Worm (Caenorhabditis elegans) whole organism, mixed stage, embryonic: ENCODE data around the gene rnp-7.

Source experiments
- M03D4.4 ChIP-seq: sonication (generic microtip); optimal IDR thresholded peaks from 2 replicates; lab custom pipeline; 2017; ENCODE audit warnings: mild to moderate bottlenecking, missing genetic modification characterization, missing compliant biosample characterization
- bed-3 ChIP-seq: fragments of 200-800 bp; sonication (Bioruptor generic); optimal IDR thresholded peaks from 3 replicates; lab custom pipeline; 2018; ENCODE audit warnings: mild to moderate bottlenecking, missing genetic modification characterization, moderate library complexity, missing compliant biosample characterization
- blmp-1 ChIP-seq: fragments of 150-350 bp; optimal IDR thresholded peaks from 2 replicates; lab custom pipeline; 2014; ENCODE audit warnings: missing biosample characterization, missing genetic modification characterization
- ceh-39 ChIP-seq: fragments of 150-350 bp; optimal IDR thresholded peaks from 2 replicates; lab custom pipeline; 2014; ENCODE audit warnings: missing biosample characterization, missing genetic modification characterization
- ceh-43 ChIP-seq: fragments of 200-800 bp; sonication (Bioruptor generic); optimal IDR thresholded peaks from 2 replicates; lab custom pipeline; 2018; ENCODE audit warnings: mild to moderate bottlenecking, missing genetic modification characterization, moderate library complexity, missing compliant biosample characterization
- ceh-83 ChIP-seq: fragments of 200-800 bp; sonication (Bioruptor generic); optimal IDR thresholded peaks from 2 replicates; lab custom pipeline; 2018; ENCODE audit warnings: mild to moderate bottlenecking, missing genetic modification characterization, missing compliant biosample characterization
- ces-1 ChIP-seq: fragments of 150-350 bp; optimal IDR thresholded peaks from 2 replicates; lab custom pipeline; 2014; ENCODE audit warnings: missing biosample characterization, missing genetic modification reagents, missing genetic modification characterization
- cnd-1 ChIP-seq: fragments of 200-800 bp; sonication (Bioruptor generic); optimal IDR thresholded peaks from 2 replicates; lab custom pipeline; 2018; ENCODE audit warnings: mild to moderate bottlenecking, missing genetic modification characterization, missing compliant biosample characterization
- drap-1 ChIP-seq: fragments of 200-800 bp; sonication (Bioruptor generic); optimal IDR thresholded peaks from 3 replicates; lab custom pipeline; 2018; ENCODE audit warnings: mild to moderate bottlenecking, missing genetic modification characterization, missing compliant biosample characterization
- elt-1 ChIP-seq: sonication (generic microtip); optimal IDR thresholded peaks from 2 replicates; lab custom pipeline; 2017; ENCODE audit warnings: missing genetic modification characterization, mild to moderate bottlenecking, missing compliant biosample characterization, antibody characterized with exemption, moderate library complexity, borderline replicate concordance; ENCODE audit not compliant: insufficient read depth
- elt-3 ChIP-seq: fragments of 150-350 bp; optimal IDR thresholded peaks from 2 replicates; lab custom pipeline; 2014; ENCODE audit warnings: missing biosample characterization, missing genetic modification characterization
- flh-1 ChIP-seq: fragments of 200-800 bp; sonication (Bioruptor generic); optimal IDR thresholded peaks from 2 replicates; lab custom pipeline; 2018; ENCODE audit warnings: mild to moderate bottlenecking, missing genetic modification characterization, moderate library complexity, missing compliant biosample characterization
- ham-2 ChIP-seq: fragments of 200-800 bp; sonication (Bioruptor generic); optimal IDR thresholded peaks from 2 replicates; lab custom pipeline; 2018; ENCODE audit warnings: mild to moderate bottlenecking, missing genetic modification characterization, missing compliant biosample characterization
- hlh-1 ChIP-seq: fragments of 150-350 bp; optimal IDR thresholded peaks from 2 replicates; lab custom pipeline; 2014; ENCODE audit warnings: missing biosample characterization, missing genetic modification reagents, missing genetic modification characterization
- lin-13 ChIP-seq: fragments of 150-350 bp; optimal IDR thresholded peaks from 2 replicates; lab custom pipeline; 2014; ENCODE audit warnings: missing biosample characterization, missing genetic modification characterization
- lsy-2 ChIP-seq: fragments of 150-350 bp; optimal IDR thresholded peaks from 2 replicates; lab custom pipeline; 2014; ENCODE audit warnings: missing biosample characterization, missing genetic modification characterization
- mab-5 ChIP-seq: fragments of 150-350 bp; optimal IDR thresholded peaks from 2 replicates; lab custom pipeline; 2014; ENCODE audit warnings: missing biosample characterization, missing genetic modification characterization
- mep-1 ChIP-seq: fragments of 150-350 bp; optimal IDR thresholded peaks from 2 replicates; lab custom pipeline; 2017; ENCODE audit warnings: missing biosample characterization, missing genetic modification reagents, missing genetic modification characterization, inconsistent platforms
- mls-2 ChIP-seq: sonication (generic microtip); optimal IDR thresholded peaks from 2 replicates; lab custom pipeline; 2016; ENCODE audit warnings: mild to moderate bottlenecking, missing genetic modification characterization, moderate library complexity, missing compliant biosample characterization
- nhr-12 ChIP-seq: fragments of 150-350 bp; optimal IDR thresholded peaks from 2 replicates; lab custom pipeline; 2014; ENCODE audit warnings: missing biosample characterization, missing genetic modification characterization
- nhr-2 ChIP-seq: fragments of 150-350 bp; optimal IDR thresholded peaks from 2 replicates; lab custom pipeline; 2014; ENCODE audit warnings: missing biosample characterization, missing genetic modification characterization
- nhr-237 ChIP-seq: fragments of 150-350 bp; optimal IDR thresholded peaks from 2 replicates; lab custom pipeline; 2014; ENCODE audit warnings: missing biosample characterization, missing genetic modification characterization
- nhr-28 ChIP-seq: fragments of 150-350 bp; optimal IDR thresholded peaks from 2 replicates; lab custom pipeline; 2014; ENCODE audit warnings: missing biosample characterization, missing genetic modification characterization
- nhr-76 ChIP-seq: sonication (generic microtip); optimal IDR thresholded peaks from 2 replicates; lab custom pipeline; 2017; ENCODE audit warnings: missing biosample characterization, missing genetic modification characterization
- pha-4 ChIP-seq: fragments of 150-350 bp; optimal IDR thresholded peaks from 2 replicates; lab custom pipeline; 2018; ENCODE audit warnings: missing biosample characterization, missing genetic modification reagents, missing genetic modification characterization
- sem-2 ChIP-seq: fragments of 200-800 bp; sonication (Bioruptor generic); optimal IDR thresholded peaks from 2 replicates; lab custom pipeline; 2018; ENCODE audit warnings: mild to moderate bottlenecking, missing genetic modification characterization, missing compliant biosample characterization
- sptf-1 ChIP-seq: sonication (generic microtip); optimal IDR thresholded peaks from 2 replicates; lab custom pipeline; 2017; ENCODE audit warnings: mild to moderate bottlenecking, missing genetic modification characterization, moderate library complexity, missing compliant biosample characterization
- tbx-8 ChIP-seq: fragments of 200-800 bp; sonication (Bioruptor generic); optimal IDR thresholded peaks from 2 replicates; lab custom pipeline; 2018; ENCODE audit warnings: mild to moderate bottlenecking, missing genetic modification characterization, moderate library complexity, missing compliant biosample characterization
- unc-120 ChIP-seq: sonication (generic microtip); optimal IDR thresholded peaks from 2 replicates; lab custom pipeline; 2017; ENCODE audit warnings: missing genetic modification characterization, missing compliant biosample characterization; ENCODE audit not compliant: poor library complexity, severe bottlenecking
- unc-39 ChIP-seq: fragments of 150-350 bp; optimal IDR thresholded peaks from 2 replicates; lab custom pipeline; 2014; ENCODE audit warnings: missing biosample characterization, missing genetic modification characterization
- unc-62 ChIP-seq: fragments of 150-350 bp; optimal IDR thresholded peaks from 2 replicates; lab custom pipeline; 2014; ENCODE audit warnings: missing biosample characterization, missing genetic modification reagents, missing genetic modification characterization
- zip-8 ChIP-seq: fragments of 150-350 bp; optimal IDR thresholded peaks from 2 replicates; lab custom pipeline; 2014; ENCODE audit warnings: missing biosample characterization, missing genetic modification characterization
- ztf-11 ChIP-seq: fragments of 150-350 bp; optimal IDR thresholded peaks from 2 replicates; lab custom pipeline; 2014; ENCODE audit warnings: missing biosample characterization, missing genetic modification characterization

rnp-7 gene

DNA sequence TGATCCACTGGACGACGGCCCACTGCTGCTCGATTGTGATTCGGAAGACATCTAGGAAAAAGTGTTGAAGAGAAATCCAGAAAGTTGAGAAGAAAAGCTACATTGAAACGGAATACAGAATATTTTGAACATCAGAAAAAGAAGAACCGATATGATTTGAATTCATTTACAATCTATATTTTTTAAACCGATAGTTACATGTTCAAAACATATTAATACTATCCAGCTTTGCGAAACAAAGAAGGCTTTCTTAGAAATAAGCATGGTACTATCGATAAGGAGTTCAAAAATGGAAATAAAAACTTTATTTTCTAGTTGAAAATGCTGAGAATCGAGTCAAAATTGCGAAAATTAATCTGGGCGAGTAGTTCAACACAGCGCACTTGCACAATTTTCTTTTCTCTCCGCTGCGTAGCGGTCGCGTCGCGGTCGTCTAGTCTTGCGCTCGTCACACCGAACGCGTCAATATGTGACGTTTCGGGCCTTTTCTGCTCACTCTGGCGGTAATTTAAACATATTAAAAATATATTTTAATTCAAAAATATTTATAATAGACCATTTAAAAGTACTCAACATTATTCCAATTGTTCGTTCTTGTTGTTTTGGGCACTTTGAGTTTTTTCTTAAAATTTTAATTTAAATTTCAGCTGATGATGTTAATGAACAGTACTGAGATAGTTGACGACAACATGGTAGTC is 1.3 kb upstream of the rnp-7 start, which contains the start of the genes syf-2 and K04G7.1 (continued):
- TF ChIP-seq mls-2 (tag; lab: Kevin White, UChicago) (peak; percentile 9), nhr-28 (tag; lab: Kevin White, UChicago) (no peak), hlh-1 (tag; lab: Kevin White, UChicago) (peak; percentile 69), elt-1 (no peak)

ce11 chrIII:7159246-7159645 is 1.7 kb downstream of the rnp-7 start:
- TF ChIP-seq unc-62 (GFP tag; lab: Kevin White, UChicago) (no peak), nhr-12 (tag; lab: Kevin White, UChicago) (no peak), sem-2 (GFP tag; lab: Kevin White, UChicago) (no peak), unc-120 (tag; lab: Kevin White, UChicago) (no peak), ceh-83 (GFP tag; lab: Kevin White, UChicago) (no peak), bed-3 (GFP tag; lab: Kevin White, UChicago) (no peak)

DNA sequence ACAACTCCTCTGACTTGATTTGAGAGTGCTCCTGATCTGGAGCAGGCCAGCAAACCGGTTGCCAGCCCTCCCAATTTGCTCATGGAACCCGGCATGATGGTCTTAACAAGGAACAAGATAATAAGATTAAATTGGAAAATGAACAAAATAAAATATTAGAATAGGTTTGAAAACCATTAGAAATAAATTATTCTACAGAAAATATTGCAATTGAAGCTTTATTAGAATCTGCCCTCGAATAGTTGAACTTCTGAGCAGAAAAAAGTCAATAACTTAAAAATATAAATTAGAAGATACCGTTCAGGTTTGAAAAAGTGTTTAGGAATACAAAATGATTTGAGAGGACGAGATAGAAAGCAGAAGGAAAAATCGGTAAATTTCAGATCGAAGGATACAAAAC is 2.2 kb downstream of the rnp-7 start, which contains the start of gene nuo-4:
TSS of gene nuo-4 (minus strand) at position 101 of the 400 bp plus-strand sequence.
- TF ChIP-seq pha-4 (tag; lab: Kevin White, UChicago) (no peak), unc-120 (tag; lab: Kevin White, UChicago) (no peak), lin-13 (tag; lab: Kevin White, UChicago) (no peak)

DNA sequence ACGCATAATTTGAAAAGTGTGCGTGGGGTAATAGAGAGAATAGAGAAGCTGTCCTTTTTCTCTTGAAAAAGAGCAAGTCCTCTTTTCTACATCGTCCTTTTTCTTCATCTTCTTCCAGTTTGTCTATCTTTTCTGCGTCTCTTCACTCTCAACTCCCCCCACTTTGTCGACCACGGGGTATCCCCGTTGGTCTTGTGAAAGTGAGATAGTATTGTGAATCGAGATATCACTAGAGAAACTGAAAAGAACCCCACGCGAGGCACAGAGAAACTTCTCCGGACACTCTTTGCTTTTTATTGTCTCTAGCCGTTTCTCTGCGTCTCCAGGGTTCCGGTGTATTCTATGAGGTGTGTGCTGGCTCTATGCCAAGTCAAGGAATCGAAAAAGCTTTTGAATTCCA is 5.3 kb downstream of the rnp-7 start:
- peak; percentile 73 for TF ChIP-seq pha-4 (tag; lab: Kevin White, UChicago)
- no peak for TF ChIP-seq cnd-1 (tag; lab: Kevin White, UChicago)
- TF ChIP-seq ces-1 (GFP tag; lab: Kevin White, UChicago) = peak; percentile 80
- peak; percentile 86 for TF ChIP-seq nhr-237 (tag; lab: Kevin White, UChicago)
- TF ChIP-seq sem-2 (GFP tag; lab: Kevin White, UChicago) = no peak
- peak; percentile 52 for TF ChIP-seq nhr-2 (tag; lab: Kevin White, UChicago)
- peak; percentile 72 for TF ChIP-seq lsy-2 (tag; lab: Kevin White, UChicago)
- TF ChIP-seq ceh-39 (tag; lab: Kevin White, UChicago) = peak; percentile 70
- peak; percentile 77 for TF ChIP-seq mep-1 (tag; lab: Kevin White, UChicago)
- TF ChIP-seq ztf-11 = peak; percentile 65
- TF ChIP-seq elt-3 = no peak
- TF ChIP-seq mls-2 (tag; lab: Kevin White, UChicago) = peak; percentile 84
- no peak for TF ChIP-seq mab-5 (tag; lab: Kevin White, UChicago)
- TF ChIP-seq blmp-1 (tag; lab: Kevin White, UChicago) = no peak
- TF ChIP-seq M03D4.4 (tag; lab: Kevin White, UChicago) = peak; percentile 13
- no peak for TF ChIP-seq nhr-28 (tag; lab: Kevin White, UChicago)
- peak; percentile 95 for TF ChIP-seq unc-120 (tag; lab: Kevin White, UChicago)
- peak; percentile 1 for TF ChIP-seq tbx-8 (GFP tag; lab: Kevin White, UChicago)
- TF ChIP-seq ham-2 (GFP tag; lab: Kevin White, UChicago) = peak; percentile 71
- peak; percentile 78 for TF ChIP-seq hlh-1 (tag; lab: Kevin White, UChicago)
- TF ChIP-seq unc-62 (GFP tag; lab: Kevin White, UChicago) = peak; percentile 75
- TF ChIP-seq sptf-1 (tag; lab: Kevin White, UChicago) = peak; percentile 76
- no peak for TF ChIP-seq ceh-43 (GFP tag; lab: Kevin White, UChicago)
- peak; percentile 20 for TF ChIP-seq bed-3 (GFP tag; lab: Kevin White, UChicago)
- TF ChIP-seq drap-1 (GFP tag; lab: Kevin White, UChicago) = peak; percentile 47
- no peak for TF ChIP-seq nhr-76 (tag; lab: Kevin White, UChicago)
- TF ChIP-seq lin-13 (tag; lab: Kevin White, UChicago) = no peak
- no peak for TF ChIP-seq flh-1
- no peak for TF ChIP-seq unc-39
- TF ChIP-seq zip-8 (tag; lab: Kevin White, UChicago) = no peak
